Fruit fly (Drosophila melanogaster): ENCODE measurements around the gene CG11977.
A peak's percentile ranks its signal among the peaks of the same experiment; 100 is the strongest.

Gene CG11977

dm6 chr3R:8978768-8979167 lies 18.7 kb upstream of the CG11977 start (continued):
- TF ChIP-seq ci (GFP tag; IDR thresholded peaks at IDR 0.05) = peak; percentile 80; the same call in 2 of the 3 replicates
- TF ChIP-seq CG7271 (tag; optimal IDR thresholded peaks at IDR 0.05) = no peak
- TF ChIP-seq C15 (GFP tag; IDR thresholded peaks at IDR 0.05) = 0 out of 3 replicates have a peak, but pooled peaks have one; percentile 31
- peak; percentile 62; the same call in 1 of the 3 replicates for TF ChIP-seq gce (GFP tag; IDR thresholded peaks at IDR 0.05)
- TF ChIP-seq vvl (GFP tag; IDR thresholded peaks at IDR 0.05) = peak; percentile 40; the same call in 1 of the 2 replicates
- TF ChIP-seq slp2 (GFP tag; optimal IDR thresholded peaks at IDR 0.05) = no peak
- TF ChIP-seq CG14014 (GFP tag; IDR thresholded peaks at IDR 0.05) = 0 out of 2 replicates have a peak, but pooled peaks have one; percentile 40
- no peak for TF ChIP-seq CG8359 (GFP tag; optimal IDR thresholded peaks at IDR 0.05; ENCODE audit: borderline replicate concordance)
- peak; percentile 18 for TF ChIP-seq CG2712 (tag; optimal IDR thresholded peaks at IDR 0.05)
- peak; percentile 2 for TF ChIP-seq CG6254 (GFP tag; optimal IDR thresholded peaks at IDR 0.05)
- no peak for TF ChIP-seq vfl (GFP tag; optimal IDR thresholded peaks at IDR 0.05)
- TF ChIP-seq CG15514 (GFP tag; optimal IDR thresholded peaks at IDR 0.05) = no peak
- TF ChIP-seq Blimp-1 (GFP tag; optimal IDR thresholded peaks at IDR 0.05) = peak; percentile 79
- TF ChIP-seq gsb-n (tag; optimal IDR thresholded peaks at IDR 0.05) = peak; percentile 53
- TF ChIP-seq bsh (GFP tag; optimal IDR thresholded peaks at IDR 0.05) = peak in 1 of 2 experiments; percentile 70
- peak; percentile 57; the same call in 2 of the 3 replicates for TF ChIP-seq CG17361 (GFP tag; IDR thresholded peaks at IDR 0.05)
- peak; percentile 32 for TF ChIP-seq CG12391 (tag; optimal IDR thresholded peaks at IDR 0.05)
- 0 out of 2 replicates have a peak, but pooled peaks have one; percentile 40 for TF ChIP-seq CG14441 (GFP tag; IDR thresholded peaks at IDR 0.05)
- TF ChIP-seq fd96Cb (tag; optimal IDR thresholded peaks at IDR 0.05) = peak; percentile 58
- peak; percentile 11 for TF ChIP-seq CG5245 (GFP tag; optimal IDR thresholded peaks at IDR 0.05)
- TF ChIP-seq CG13424 (tag; optimal IDR thresholded peaks at IDR 0.05) = peak; percentile 56
- no peak for TF ChIP-seq run (tag; optimal IDR thresholded peaks at IDR 0.05)
- TF ChIP-seq CG1603 (tag; optimal IDR thresholded peaks at IDR 0.05) = no peak
- peak; percentile 14 for TF ChIP-seq CG1602 (GFP tag; optimal IDR thresholded peaks at IDR 0.05)
- no peak for TF ChIP-seq pzg (GFP tag; optimal IDR thresholded peaks at IDR 0.05)
- TF ChIP-seq CG7357 (GFP tag; IDR thresholded peaks at IDR 0.05) = peak; percentile 34; the same call in 1 of the 3 replicates
- TF ChIP-seq Sry-δ (GFP tag; optimal IDR thresholded peaks at IDR 0.05) = no peak
- TF ChIP-seq HHEX (GFP tag; optimal IDR thresholded peaks at IDR 0.05) = peak; percentile 16
- TF ChIP-seq so (GFP tag; IDR thresholded peaks at IDR 0.05) = peak; percentile 42; the same call in 1 of the 3 replicates
- TF ChIP-seq dmrt99B (tag; optimal IDR thresholded peaks at IDR 0.05) = peak; percentile 72
- peak; percentile 46; the same call in 1 of the 2 replicates for TF ChIP-seq ap (GFP tag; IDR thresholded peaks at IDR 0.05)
- peak; percentile 42 for TF ChIP-seq ssp (GFP tag; IDR thresholded peaks at IDR 0.05)
- peak; percentile 71 for TF ChIP-seq Xrp1 (GFP tag; IDR thresholded peaks at IDR 0.05)
- no peak for TF ChIP-seq CG11247 (GFP tag; IDR thresholded peaks at IDR 0.05)
- TF ChIP-seq CG10366 (GFP tag; IDR thresholded peaks at IDR 0.05) = peak; percentile 49; the same call in 1 of the 2 replicates
- peak; percentile 31 for TF ChIP-seq ewg (GFP tag; optimal IDR thresholded peaks at IDR 0.05)

- TF ChIP-seq bsh (GFP tag; optimal IDR thresholded peaks at IDR 0.05) (peak; percentile 8 to 11), lov (optimal IDR thresholded peaks at IDR 0.05) (no peak), lov (GFP tag; IDR thresholded peaks at IDR 0.05) (0 out of 3 replicates have a peak, but pooled peaks have one; percentile 4), CG8089 (GFP tag; optimal IDR thresholded peaks at IDR 0.05) (no peak), pfk (GFP tag; optimal IDR thresholded peaks at IDR 0.05) (peak; percentile 18), CG1603 (tag; optimal IDR thresholded peaks at IDR 0.05) (peak; percentile 32), CG6791 (GFP tag; IDR thresholded peaks at IDR 0.05; ENCODE audit: partially characterized antibody) (0 out of 3 replicates have a peak, but pooled peaks have one; percentile 45), CG1233 (GFP tag; optimal IDR thresholded peaks at IDR 0.05) (peak; percentile 6), CG32532 (GFP tag; IDR thresholded peaks at IDR 0.05) (peak; percentile 58; the same call in 1 of the 2 replicates), CG7987 (GFP tag; optimal IDR thresholded peaks at IDR 0.05) (no peak), Hr51 (GFP tag; optimal IDR thresholded peaks at IDR 0.05) (peak in 1 of 2 experiments; percentile 10), knrl (GFP tag; IDR thresholded peaks at IDR 0.05; ENCODE audit: partially characterized antibody) (peak; percentile 63; the same call in 2 of the 3 replicates), Nf-YC (tag; optimal IDR thresholded peaks at IDR 0.05) (peak; percentile 38), luna (GFP tag; optimal IDR thresholded peaks at IDR 0.05) (peak; percentile 11)
These were observed 17.4 kb upstream of the CG11977 start for dm6 chr3R:8979850-8980775.
